Fruit fly (Drosophila melanogaster): ENCODE results near the gene CG2076.

The CG2076 gene

DNA sequence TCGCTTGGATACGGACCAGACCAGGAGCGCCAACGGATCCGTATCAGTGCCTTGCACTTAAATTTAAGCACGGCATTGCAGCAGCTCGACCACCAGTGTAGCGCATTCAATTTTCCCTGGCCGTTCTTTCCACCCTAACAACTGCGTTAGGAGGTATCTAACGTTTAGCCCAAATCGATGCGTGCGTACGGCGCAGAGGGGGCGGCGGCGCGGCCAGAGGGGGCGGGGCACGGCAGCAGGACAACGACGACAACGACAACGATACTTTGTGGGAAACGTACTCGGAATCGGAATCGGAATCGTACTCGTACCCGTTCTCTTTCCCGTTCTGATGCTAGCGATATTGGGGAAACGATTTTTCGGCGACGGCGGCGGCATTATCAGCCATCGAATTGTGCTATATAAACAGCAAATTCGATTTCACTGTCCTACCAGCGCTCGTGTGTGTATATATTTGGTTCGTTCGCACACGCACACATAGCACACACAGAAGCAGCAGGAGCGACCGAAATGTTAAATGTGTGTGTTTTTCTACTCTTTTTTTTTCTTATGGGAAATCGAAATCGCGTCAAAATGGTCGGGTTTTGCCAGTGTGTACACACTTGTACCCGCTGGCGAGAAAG is 34.2 kb downstream of the CG2076 start, which contains the start of gene CG11122:
Gene CG11122 (minus strand): TSS at position 601 of the 623 bp plus-strand sequence.
- TF ChIP-seq jim (GFP tag; optimal IDR thresholded peaks at IDR 0.05) (peak; percentile 24), Rel (GFP tag; optimal IDR thresholded peaks at IDR 0.05) (no peak), Rel (tag; optimal IDR thresholded peaks at IDR 0.05) (peak; percentile 6), CG9705 (GFP tag; optimal IDR thresholded peaks at IDR 0.05) (no peak)

DNA sequence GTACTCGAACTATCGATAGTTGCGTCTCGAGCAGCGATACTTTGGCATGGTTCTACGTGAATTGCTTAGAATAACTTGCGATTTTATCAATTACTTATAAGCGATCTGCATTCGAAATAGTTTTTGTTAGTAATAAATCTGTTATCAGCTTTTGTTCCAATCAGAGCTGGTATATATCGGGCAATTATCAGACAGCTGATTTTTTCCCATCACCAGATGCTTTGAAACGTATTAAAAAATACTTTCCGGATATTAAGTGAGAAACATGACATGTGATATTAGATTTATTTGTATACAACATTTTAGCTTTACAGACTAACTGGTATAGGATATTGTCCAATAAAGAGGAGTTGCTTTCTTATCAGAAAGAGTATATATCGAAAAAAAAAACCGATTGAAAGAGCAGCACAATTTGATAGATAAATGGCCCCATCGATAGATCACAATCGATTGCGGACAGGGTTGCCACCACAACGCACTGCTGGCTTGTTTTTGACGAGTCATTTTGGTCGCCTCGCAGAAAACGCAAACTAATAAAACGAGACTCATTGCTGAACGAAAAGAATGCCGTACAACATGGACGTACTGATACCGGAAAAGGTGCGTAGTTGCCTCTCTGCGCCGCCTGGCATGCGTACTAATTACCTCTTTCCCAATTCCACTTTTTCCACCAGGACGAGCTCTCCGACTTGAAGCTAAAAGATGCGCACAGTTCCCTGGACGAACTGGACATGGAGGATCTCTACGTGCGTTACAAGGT is 34.9 kb downstream of the CG2076 start, which contains the start of gene Rpt3:
Gene Rpt3 (plus strand): TSS at position 353 of the 760 bp plus-strand sequence.
- no peak for TF ChIP-seq pan (optimal IDR thresholded peaks at IDR 0.05)
- TF ChIP-seq foxo (GFP tag; optimal IDR thresholded peaks at IDR 0.05), result peak in 1 of 2 experiments; percentile 24
- TF ChIP-seq Jra (GFP tag; optimal IDR thresholded peaks at IDR 0.05), result no peak
- TF ChIP-seq Dif (GFP tag; optimal IDR thresholded peaks at IDR 0.05; ENCODE audit: partially characterized antibody), result no peak
- TF ChIP-seq Abd-B (GFP tag; optimal IDR thresholded peaks at IDR 0.05), result no peak
- no peak for TF ChIP-seq CG9705 (GFP tag; optimal IDR thresholded peaks at IDR 0.05)
- no peak for TF ChIP-seq ey (GFP tag; optimal IDR thresholded peaks at IDR 0.05)
- TF ChIP-seq Hnf4 (GFP tag; optimal IDR thresholded peaks at IDR 0.05), result no peak

- TF ChIP-seq h (GFP tag; optimal IDR thresholded peaks at IDR 0.05), result peak; percentile 0
- no peak for TF ChIP-seq Myc (optimal IDR thresholded peaks at IDR 0.05)
- peak; percentile 37 for TF ChIP-seq rgr (GFP tag; optimal IDR thresholded peaks at IDR 0.05)
Measured at dm6 chrX:11128828-11129227, 38.8 kb downstream of the CG2076 start, which contains the start of gene SrpRalpha. TSS of gene SrpRalpha (minus strand) at chrX:11129087.

DNA sequence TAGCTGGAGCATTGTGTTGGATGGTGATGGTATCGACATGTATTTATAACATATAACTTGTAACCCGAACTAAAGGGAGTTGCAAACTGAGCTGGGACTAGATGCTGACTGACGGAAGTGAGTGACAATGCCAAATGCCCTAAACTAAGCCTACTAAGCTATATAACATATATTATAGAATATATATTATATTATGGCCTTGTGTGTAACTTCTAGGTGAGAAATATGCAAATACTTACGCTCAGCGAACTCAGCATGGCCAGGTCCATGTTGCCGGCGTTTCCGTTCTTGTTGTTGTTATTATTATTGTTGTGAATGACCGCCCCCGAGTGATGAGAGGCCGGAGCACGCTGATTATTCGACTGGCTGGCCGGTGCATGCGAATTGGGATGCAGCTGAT is 42.3 kb downstream of the CG2076 start, which contains the start of gene CG44385:
Gene CG44385 (minus strand): TSS at position 101 of the 400 bp plus-strand sequence.
- TF ChIP-seq Rel (GFP tag; optimal IDR thresholded peaks at IDR 0.05), result no peak
- no peak for TF ChIP-seq Rel (tag; optimal IDR thresholded peaks at IDR 0.05)

dm6 chrX:11135840-11136586 is 46.0 kb downstream of the CG2076 start:
- TF ChIP-seq Hr78 (GFP tag; optimal IDR thresholded peaks at IDR 0.05) (no peak), Rel (GFP tag; optimal IDR thresholded peaks at IDR 0.05) (no peak), Rel (tag; optimal IDR thresholded peaks at IDR 0.05) (no peak), br (GFP tag; optimal IDR thresholded peaks at IDR 0.05) (no peak), HLH106 (tag; optimal IDR thresholded peaks at IDR 0.05) (no peak), h (GFP tag; optimal IDR thresholded peaks at IDR 0.05) (no peak)

- TF ChIP-seq rgr (GFP tag; optimal IDR thresholded peaks at IDR 0.05) (peak; percentile 51), usp (GFP tag; optimal IDR thresholded peaks at IDR 0.05) (no peak), HLH106 (tag; optimal IDR thresholded peaks at IDR 0.05) (peak; percentile 38), brk (GFP tag; optimal IDR thresholded peaks at IDR 0.05) (no peak), ey (GFP tag; optimal IDR thresholded peaks at IDR 0.05) (no peak), CG32264 (GFP tag; optimal IDR thresholded peaks at IDR 0.05) (no peak), foxo (GFP tag; optimal IDR thresholded peaks at IDR 0.05) (peak in 1 of 2 experiments; percentile 56), psq (GFP tag; optimal IDR thresholded peaks at IDR 0.05) (no peak), lola (GFP tag; optimal IDR thresholded peaks at IDR 0.05) (no peak), Dif (GFP tag; optimal IDR thresholded peaks at IDR 0.05; ENCODE audit: partially characterized antibody) (no peak), sv (GFP tag; optimal IDR thresholded peaks at IDR 0.05) (no peak), Hr78 (GFP tag; optimal IDR thresholded peaks at IDR 0.05) (no peak), Myc (optimal IDR thresholded peaks at IDR 0.05) (peak; percentile 25), fru (GFP tag; optimal IDR thresholded peaks at IDR 0.05) (peak; percentile 36), N (GFP tag; optimal IDR thresholded peaks at IDR 0.05) (peak; percentile 28), Abd-B (GFP tag; optimal IDR thresholded peaks at IDR 0.05) (no peak), dmrt93B (GFP tag; optimal IDR thresholded peaks at IDR 0.05) (no peak), CrebA (GFP tag; optimal IDR thresholded peaks at IDR 0.05; ENCODE audit: borderline replicate concordance) (no peak), OdsH (GFP tag; optimal IDR thresholded peaks at IDR 0.05) (no peak), Vsx2 (GFP tag; optimal IDR thresholded peaks at IDR 0.05; ENCODE audit: partially characterized antibody) (no peak), CG9705 (GFP tag; optimal IDR thresholded peaks at IDR 0.05) (no peak), Rel (GFP tag; optimal IDR thresholded peaks at IDR 0.05) (no peak), Rel (tag; optimal IDR thresholded peaks at IDR 0.05) (peak; percentile 22), sage (GFP tag; optimal IDR thresholded peaks at IDR 0.05) (no peak), Jra (GFP tag; optimal IDR thresholded peaks at IDR 0.05) (no peak), br (GFP tag; optimal IDR thresholded peaks at IDR 0.05) (peak; percentile 21)
Measured at dm6 chrX:11136587-11137512, 46.8 kb downstream of the CG2076 start, which contains the start of gene Klp10A. TSS of gene Klp10A (minus strand) at chrX:11137118.
